Fruit fly (Drosophila melanogaster): Measurements from ENCODE around the gene Drsl3.
A peak's percentile ranks its signal among the peaks of the same experiment; 100 is the strongest.

Drsl3 gene

DNA sequence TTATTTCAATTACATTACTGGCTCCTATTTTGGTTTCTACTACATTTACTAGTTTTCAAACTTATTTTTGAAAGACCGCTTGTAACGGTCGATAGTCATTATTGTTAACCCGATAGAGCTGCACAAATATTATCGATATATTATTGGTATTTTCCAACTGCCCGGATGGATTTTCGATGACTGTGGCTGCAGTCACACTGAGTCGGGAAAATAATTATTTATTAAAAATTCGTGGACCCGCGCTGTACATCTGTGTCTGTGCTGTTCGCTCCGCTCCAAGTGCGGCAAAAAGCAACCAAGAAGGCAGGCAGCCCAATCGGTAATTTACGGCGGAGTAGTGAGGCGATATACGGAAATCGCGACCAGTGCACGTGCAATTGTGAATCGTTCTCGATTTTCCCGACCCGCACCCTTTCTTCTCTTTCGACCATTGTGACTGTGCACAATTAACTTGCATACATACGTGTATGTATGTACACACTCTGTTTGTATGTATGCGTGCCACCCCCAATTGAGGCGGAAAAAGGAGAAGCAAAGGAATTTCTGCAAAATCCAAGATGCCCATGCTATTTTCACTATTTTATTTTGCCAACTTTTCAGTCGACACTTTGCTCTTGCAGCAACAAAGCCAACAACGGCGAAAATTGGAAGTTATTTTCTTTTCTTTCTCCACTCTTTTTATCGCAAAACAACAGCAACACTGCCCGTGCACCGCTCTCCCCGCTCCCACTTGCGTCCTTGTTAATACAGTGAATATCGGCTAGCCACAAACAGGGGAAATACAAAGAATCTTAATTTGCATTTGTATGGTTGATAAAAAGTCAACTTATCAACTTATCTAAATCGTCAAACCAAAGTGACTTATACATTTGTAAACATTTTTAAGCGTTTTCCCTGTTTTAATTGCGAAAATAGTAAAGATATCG lies 11.0 kb upstream of the Drsl3 start, which contains the start of gene ZnT63C (continued):
- TF ChIP-seq pan (optimal IDR thresholded peaks at IDR 0.05) = no peak
- peak in 1 of 2 experiments; percentile 10 for TF ChIP-seq pan (GFP tag; optimal IDR thresholded peaks at IDR 0.05 in 1 of 2, IDR thresholded peaks at IDR 0.05 in 1 of 2)
- peak; percentile 6 for TF ChIP-seq wek (GFP tag; optimal IDR thresholded peaks at IDR 0.05)
- TF ChIP-seq hbn (GFP tag; IDR thresholded peaks at IDR 0.05; ENCODE audit: partially characterized antibody) = peak; percentile 70
- TF ChIP-seq Med (GFP tag) = peak; percentile 79
- TF ChIP-seq zen2 (GFP tag; IDR thresholded peaks at IDR 0.05; ENCODE audit: partially characterized antibody) = peak; percentile 82
- TF ChIP-seq CG30020 (tag; optimal IDR thresholded peaks at IDR 0.05) = peak; percentile 18
- TF ChIP-seq CG7357 (GFP tag; IDR thresholded peaks at IDR 0.05) = no peak
- TF ChIP-seq HLH4C (GFP tag; IDR thresholded peaks at IDR 0.05; ENCODE audit: partially characterized antibody) = peak; percentile 97
- peak; percentile 93 for TF ChIP-seq ato (GFP tag; IDR thresholded peaks at IDR 0.05; ENCODE audit: partially characterized antibody)
- TF ChIP-seq Doc3 (GFP tag; IDR thresholded peaks at IDR 0.05; ENCODE audit: partially characterized antibody) = peak; percentile 73
- peak; percentile 63 for TF ChIP-seq CG1603 (tag; optimal IDR thresholded peaks at IDR 0.05)
- no peak for TF ChIP-seq D (optimal IDR thresholded peaks at IDR 0.05)
- peak; percentile 6 for TF ChIP-seq D (GFP tag; optimal IDR thresholded peaks at IDR 0.05)
- TF ChIP-seq wdn (GFP tag; IDR thresholded peaks at IDR 0.05) = 0 out of 2 replicates have a peak, but pooled peaks have one; percentile 6
- TF ChIP-seq Nf-YA (GFP tag; IDR thresholded peaks at IDR 0.05) = peak; percentile 20; the same call in 1 of the 2 replicates
- no peak for TF ChIP-seq Dip2 (GFP tag; IDR thresholded peaks at IDR 0.05)
- no peak for TF ChIP-seq CG7928 (GFP tag; optimal IDR thresholded peaks at IDR 0.05)
- TF ChIP-seq inv (GFP tag; IDR thresholded peaks at IDR 0.05; ENCODE audit: partially characterized antibody) = peak; percentile 41
- TF ChIP-seq CG8944 (GFP tag; optimal IDR thresholded peaks at IDR 0.05) = no peak
- TF ChIP-seq CG4424 (GFP tag; optimal IDR thresholded peaks at IDR 0.05) = no peak
- peak; percentile 22; the same call in 1 of the 2 replicates for TF ChIP-seq ttk (GFP tag; IDR thresholded peaks at IDR 0.05)
- TF ChIP-seq NC2α (GFP tag; optimal IDR thresholded peaks at IDR 0.05) = no peak
- peak; percentile 79 for TF ChIP-seq nom (GFP tag; optimal IDR thresholded peaks at IDR 0.05)
- no peak for TF ChIP-seq org-1 (GFP tag; optimal IDR thresholded peaks at IDR 0.05)
- TF ChIP-seq BEAF-32 (GFP tag; optimal IDR thresholded peaks at IDR 0.05) = peak; percentile 70
- peak; percentile 32; the same call in 1 of the 2 replicates for TF ChIP-seq MBD-R2 (GFP tag; IDR thresholded peaks at IDR 0.05)
- no peak for TF ChIP-seq insv (GFP tag; optimal IDR thresholded peaks at IDR 0.05)
- TF ChIP-seq Mad (GFP tag; optimal IDR thresholded peaks at IDR 0.05) = peak; percentile 14
- TF ChIP-seq CG12071 (GFP tag; optimal IDR thresholded peaks at IDR 0.05) = peak; percentile 4
- TF ChIP-seq rib (GFP tag; IDR thresholded peaks at IDR 0.05) = 0 out of 2 replicates have a peak, but pooled peaks have one; percentile 16
- TF ChIP-seq Dad (GFP tag; optimal IDR thresholded peaks at IDR 0.05) = no peak
- TF ChIP-seq CG6791 (GFP tag; IDR thresholded peaks at IDR 0.05; ENCODE audit: partially characterized antibody) = peak; percentile 91
- peak; percentile 23; the same call in 1 of the 2 replicates for TF ChIP-seq Drgx (GFP tag; IDR thresholded peaks at IDR 0.05)
- TF ChIP-seq HLHmδ (GFP tag; optimal IDR thresholded peaks at IDR 0.05) = no peak
- TF ChIP-seq Meics (GFP tag; optimal IDR thresholded peaks at IDR 0.05) = peak; percentile 8
- peak; percentile 97 for TF ChIP-seq Myb (GFP tag; optimal IDR thresholded peaks at IDR 0.05)
- TF ChIP-seq chm (GFP tag; IDR thresholded peaks at IDR 0.05) = peak; percentile 72
- TF ChIP-seq mirr (GFP tag; optimal IDR thresholded peaks at IDR 0.05) = peak; percentile 27
- peak; percentile 90 for TF ChIP-seq CG2116 (GFP tag; optimal IDR thresholded peaks at IDR 0.05)
- TF ChIP-seq pita (GFP tag; optimal IDR thresholded peaks at IDR 0.05) = no peak
- peak; percentile 40; the same call in 1 of the 2 replicates for TF ChIP-seq CG32767 (GFP tag; IDR thresholded peaks at IDR 0.05)
- peak; percentile 79 for TF ChIP-seq hb (GFP tag; IDR thresholded peaks at IDR 0.05; ENCODE audit: partially characterized antibody)
- TF ChIP-seq stwl (tag; optimal IDR thresholded peaks at IDR 0.05) = peak; percentile 76
- TF ChIP-seq Sry-δ (GFP tag; optimal IDR thresholded peaks at IDR 0.05) = peak; percentile 52
- no peak for TF ChIP-seq CG1792 (GFP tag; optimal IDR thresholded peaks at IDR 0.05)
- peak; percentile 85 for TF ChIP-seq CG13287 (GFP tag; IDR thresholded peaks at IDR 0.05; ENCODE audit: partially characterized antibody)
